Fruit fly (Drosophila melanogaster): ENCODE results near the gene Edg84A.

Edg84A gene

DNA sequence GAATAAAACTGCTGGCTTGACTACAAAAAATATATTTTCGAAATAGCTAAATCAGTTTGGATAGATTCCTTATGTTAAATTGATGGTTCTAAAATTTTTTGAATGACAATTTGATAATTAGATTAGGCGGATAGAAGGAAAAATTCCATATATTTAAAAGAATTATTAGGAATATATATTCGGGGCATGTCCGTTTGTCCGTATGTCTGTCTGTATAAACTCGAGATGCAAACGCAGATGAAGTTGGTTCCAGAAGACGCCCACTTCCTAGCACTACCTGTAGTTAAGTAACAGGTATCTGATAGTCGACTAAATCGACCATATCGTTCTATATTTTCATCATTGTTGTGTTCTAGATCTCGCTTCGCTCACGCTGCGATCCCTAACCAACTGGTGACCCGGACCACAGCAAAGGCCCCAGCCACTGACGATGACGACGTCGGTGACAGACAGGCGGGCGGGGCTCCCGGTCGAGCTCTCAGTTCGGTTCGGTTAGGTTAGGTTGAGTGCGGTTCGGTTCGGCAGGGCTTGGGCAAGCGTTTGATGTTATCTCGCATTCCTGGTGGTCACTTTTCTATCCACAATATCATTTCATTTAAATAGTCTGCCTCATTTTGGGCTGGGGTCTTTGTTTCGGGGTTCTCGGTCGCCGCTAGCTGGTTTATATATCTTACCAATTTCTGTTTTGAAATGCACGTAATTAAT lies 11.8 kb upstream of the Edg84A start:
- TF ChIP-seq CG34406 (GFP tag; optimal IDR thresholded peaks at IDR 0.05) (no peak), svp (GFP tag) (peak; percentile 25)

DNA sequence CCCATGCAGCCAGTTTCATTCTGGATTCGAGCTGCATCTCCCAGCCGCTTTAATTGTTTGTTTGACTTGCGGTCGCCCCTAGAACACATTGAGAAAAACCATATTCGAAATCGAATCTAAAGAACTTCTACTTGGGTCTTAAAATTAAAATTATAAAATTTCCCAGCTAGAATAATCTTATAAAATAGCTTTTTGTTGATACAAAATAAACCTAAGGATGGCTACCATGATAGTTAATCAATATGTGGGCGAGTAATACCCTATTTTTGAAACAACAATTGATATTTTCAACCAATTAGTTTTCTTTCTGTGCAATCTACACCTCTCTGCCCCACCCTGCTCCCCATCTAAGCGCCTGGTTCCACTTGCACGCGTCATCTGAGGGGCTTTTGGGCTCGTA lies 9.7 kb upstream of the Edg84A start:
- TF ChIP-seq Hr38 (GFP tag; optimal IDR thresholded peaks at IDR 0.05) (no peak), ss (GFP tag; optimal IDR thresholded peaks at IDR 0.05) (peak in 1 of 2 experiments; percentile 4), vri (GFP tag; optimal IDR thresholded peaks at IDR 0.05) (no peak), CG8632 (GFP tag; optimal IDR thresholded peaks at IDR 0.05) (peak; percentile 7), fd85E (GFP tag; optimal IDR thresholded peaks at IDR 0.05) (no peak), CG11762 (GFP tag; optimal IDR thresholded peaks at IDR 0.05; ENCODE audit: insufficient read depth) (no peak), CG6808 (GFP tag; optimal IDR thresholded peaks at IDR 0.05) (peak; percentile 30), eg (GFP tag; IDR thresholded peaks at IDR 0.05) (no peak), cyc (GFP tag; optimal IDR thresholded peaks at IDR 0.05) (peak; percentile 43), CG31627 (GFP tag; optimal IDR thresholded peaks at IDR 0.05) (peak; percentile 21), CG9139 (GFP tag; optimal IDR thresholded peaks at IDR 0.05) (no peak), CG4318 (GFP tag; optimal IDR thresholded peaks at IDR 0.05) (no peak), CG16779 (tag; optimal IDR thresholded peaks at IDR 0.05) (no peak), svp (GFP tag) (no peak), Eip93F (GFP tag; optimal IDR thresholded peaks at IDR 0.05) (no peak), CG3032 (tag; optimal IDR thresholded peaks at IDR 0.05) (peak; percentile 30), CG10669 (GFP tag; optimal IDR thresholded peaks at IDR 0.05) (peak; percentile 39), CG11294 (GFP tag; IDR thresholded peaks at IDR 0.05) (no peak), CG6792 (GFP tag; optimal IDR thresholded peaks at IDR 0.05) (peak; percentile 21), acj6 (GFP tag; optimal IDR thresholded peaks at IDR 0.05) (peak; percentile 18), fd59A (GFP tag; optimal IDR thresholded peaks at IDR 0.05) (no peak), Met (GFP tag; optimal IDR thresholded peaks at IDR 0.05) (peak; percentile 46), spab (GFP tag; optimal IDR thresholded peaks at IDR 0.05) (peak; percentile 5), CG7368 (GFP tag; optimal IDR thresholded peaks at IDR 0.05) (no peak), CG8319 (GFP tag; optimal IDR thresholded peaks at IDR 0.05) (no peak), fkh (GFP tag; optimal IDR thresholded peaks at IDR 0.05) (no peak), CG6163 (GFP tag; IDR thresholded peaks at IDR 0.05) (no peak), dac (GFP tag; optimal IDR thresholded peaks at IDR 0.05) (no peak), CG3919 (GFP tag; optimal IDR thresholded peaks at IDR 0.05) (peak; percentile 23), Hr4 (GFP tag; optimal IDR thresholded peaks at IDR 0.05) (no peak), CG11902 (GFP tag; optimal IDR thresholded peaks at IDR 0.05) (no peak), CG15336 (GFP tag; IDR thresholded peaks at IDR 0.05) (no peak), CG32006 (GFP tag; optimal IDR thresholded peaks at IDR 0.05) (no peak), CG10631 (GFP tag; optimal IDR thresholded peaks at IDR 0.05) (peak; percentile 38), CG6854 (GFP tag; optimal IDR thresholded peaks at IDR 0.05) (no peak), CG6276 (GFP tag; optimal IDR thresholded peaks at IDR 0.05) (no peak), Blimp-1 (GFP tag; optimal IDR thresholded peaks at IDR 0.05) (no peak), CG34406 (GFP tag; optimal IDR thresholded peaks at IDR 0.05) (no peak), Eip78C (GFP tag) (peak; percentile 70), Eip75B (GFP tag; optimal IDR thresholded peaks at IDR 0.05) (peak; percentile 3), Smox (GFP tag; optimal IDR thresholded peaks at IDR 0.05) (peak; percentile 15), net (GFP tag; optimal IDR thresholded peaks at IDR 0.05) (no peak), esn (GFP tag; optimal IDR thresholded peaks at IDR 0.05) (peak; percentile 16), salr (GFP tag; optimal IDR thresholded peaks at IDR 0.05) (no peak), lz (GFP tag; optimal IDR thresholded peaks at IDR 0.05) (no peak), CG1621 (tag; optimal IDR thresholded peaks at IDR 0.05) (no peak), dsx (GFP tag; optimal IDR thresholded peaks at IDR 0.05; ENCODE audit: poor library complexity, severe bottlenecking) (no peak), Lpt (GFP tag; optimal IDR thresholded peaks at IDR 0.05) (no peak), pdm3 (GFP tag; optimal IDR thresholded peaks at IDR 0.05) (no peak)
